In genomic region chrX:9580544-9580943, dm6 we compare ENCODE assay signal across 1 fruit fly cellular context.
TF ChIP-seq lines count a peak whose summit lies in the region.

No protein-coding gene starts in this region.

TF ChIP-seq in whole organism, embryonic, 481 proteins besides CTCF, POLR2A, EP300 and RAD21 (continued from another document):
- TF ChIP-seq Ets65A (GFP tag; lab: Kevin White, UChicago) (peak; percentile 10), CG3407 (GFP tag; optimal IDR thresholded peaks at IDR 0.05; lab: Kevin White, UChicago) (no peak), sqz (GFP tag; optimal IDR thresholded peaks at IDR 0.05; lab: Kevin White, UChicago) (peak; percentile 72), CG3281 (GFP tag; optimal IDR thresholded peaks at IDR 0.05; lab: Kevin White, UChicago) (no peak), sr (GFP tag; IDR thresholded peaks at IDR 0.05; lab: Robert Waterston, UW) (no peak), CG17912 (GFP tag; optimal IDR thresholded peaks at IDR 0.05; lab: Kevin White, UChicago) (no peak), lab (GFP tag; optimal IDR thresholded peaks at IDR 0.05; lab: Kevin White, UChicago) (peak; percentile 26), CG18599 (GFP tag; optimal IDR thresholded peaks at IDR 0.05; lab: Kevin White, UChicago) (no peak), rib (GFP tag; IDR thresholded peaks at IDR 0.05; lab: Robert Waterston, UW) (0 out of 2 replicates have a peak, but pooled peaks have one; percentile 17), row (GFP tag; IDR thresholded peaks at IDR 0.05; lab: Robert Waterston, UW) (0 out of 3 replicates have a peak, but pooled peaks have one; percentile 9), CG43689 (GFP tag; IDR thresholded peaks at IDR 0.05; lab: Robert Waterston, UW) (no peak), Blimp-1 (GFP tag; optimal IDR thresholded peaks at IDR 0.05; lab: Kevin White, UChicago) (peak; percentile 85), al (GFP tag; IDR thresholded peaks at IDR 0.05; lab: Robert Waterston, UW) (no peak)
